Worm (Caenorhabditis elegans) whole organism, L4 larva: Measurements from ENCODE around the gene flp-12.

Experiments used
- Y105C5A.15 ChIP-seq: fragments of 200-800 bp; sonication (Bioruptor generic); IDR thresholded peaks from 2 replicates; pipeline ENCODE4 v1.3.6; 2022; ENCODE audit warnings: missing genetic modification characterization, missing compliant biosample characterization
- dpl-1 ChIP-seq: fragments of 150-350 bp; optimal IDR thresholded peaks from 2 replicates; lab custom pipeline; 2014; ENCODE audit warnings: missing biosample characterization, missing genetic modification reagents, missing genetic modification characterization
- nhr-76 ChIP-seq: fragments of 150-350 bp; optimal IDR thresholded peaks from 2 replicates; lab custom pipeline; 2014; ENCODE audit warnings: missing biosample characterization, missing genetic modification characterization
- nhr-77 ChIP-seq: fragments of 150-350 bp; optimal IDR thresholded peaks from 2 replicates; lab custom pipeline; 2014; ENCODE audit warnings: missing biosample characterization, missing genetic modification characterization

DNA sequence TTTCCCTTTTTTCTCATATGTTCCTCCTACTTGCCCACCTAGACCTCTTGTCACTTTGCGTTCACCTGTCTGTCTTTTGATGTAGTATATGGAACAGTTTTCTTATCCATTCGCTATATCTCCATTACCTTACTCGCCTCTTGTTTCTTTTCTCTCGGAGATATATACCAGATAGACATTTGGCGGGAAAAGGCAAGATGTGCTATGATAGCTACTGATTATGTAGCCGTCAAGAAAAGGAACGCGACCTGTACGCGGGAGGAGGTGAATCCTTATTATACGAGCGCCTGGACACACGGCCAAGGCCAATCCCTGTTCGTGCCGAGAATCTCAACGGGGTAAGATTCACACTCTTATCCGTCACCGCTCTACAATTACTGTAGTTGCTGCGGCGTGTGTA is 39.1 kb downstream of the flp-12 start:
- TF ChIP-seq nhr-77 (tag; lab: Kevin White, UChicago) (no peak), Y105C5A.15 (GFP tag; lab: Robert Waterston, UW) (no peak), nhr-76 (tag; lab: Kevin White, UChicago) (no peak), dpl-1 (no peak)
